Worm (Caenorhabditis elegans) whole organism, L2 larva: ENCODE data around the gene glb-20.
A peak's percentile ranks its signal among the peaks of the same experiment; 100 is the strongest.

Experiments used
- ceh-16 ChIP-seq: fragments of 150-350 bp; optimal IDR thresholded peaks from 2 replicates; lab custom pipeline; 2014; ENCODE audit warnings: missing biosample characterization, missing genetic modification characterization
- mab-5 ChIP-seq: fragments of 150-350 bp; optimal IDR thresholded peaks from 2 replicates; lab custom pipeline; 2014; ENCODE audit warnings: missing biosample characterization, missing genetic modification characterization

DNA sequence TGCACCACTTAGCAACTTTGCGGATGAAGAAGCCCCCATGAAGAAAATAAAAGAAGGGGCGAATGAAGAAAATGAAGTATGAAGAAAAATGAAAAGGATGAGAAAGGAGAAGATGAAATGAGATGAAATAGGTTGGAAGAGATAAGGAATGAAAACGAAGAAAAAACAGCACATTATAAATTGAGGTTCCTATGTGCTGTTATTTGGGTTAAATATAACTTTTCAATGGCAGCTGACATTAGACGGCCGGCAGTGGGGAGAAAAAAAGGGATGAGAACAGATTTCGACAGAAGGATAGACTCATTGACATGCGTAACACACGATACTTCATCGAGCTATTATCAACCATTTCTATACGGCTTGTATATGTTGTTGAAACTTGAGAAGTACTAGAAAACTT lies 6.0 kb upstream of the glb-20 start:
- TF ChIP-seq mab-5 (peak; percentile 28), ceh-16 (tag; lab: Kevin White, UChicago) (no peak)
